Fruit fly (Drosophila melanogaster): ENCODE data around the gene fig.

Gene fig

dm6 chr3R:29775755-29776686 is 4.2 kb downstream of the fig start:
- TF ChIP-seq Sin3A (optimal IDR thresholded peaks at IDR 0.05) (no peak), psq (optimal IDR thresholded peaks at IDR 0.05) (no peak), Myc (optimal IDR thresholded peaks at IDR 0.05) (no peak), insv (optimal IDR thresholded peaks at IDR 0.05) (no peak), ttk (optimal IDR thresholded peaks at IDR 0.05) (no peak), h (optimal IDR thresholded peaks at IDR 0.05) (no peak)

dm6 chr3R:29774360-29775193 is 5.7 kb downstream of the fig start:
- no peak for TF ChIP-seq ttk (optimal IDR thresholded peaks at IDR 0.05)
- TF ChIP-seq Myc (optimal IDR thresholded peaks at IDR 0.05) = no peak

- peak; percentile 61 for TF ChIP-seq psq (optimal IDR thresholded peaks at IDR 0.05)
- TF ChIP-seq Myc (optimal IDR thresholded peaks at IDR 0.05) = no peak
These were observed 6.4 kb downstream of the fig start for dm6 chr3R:29773833-29774324.

dm6 chr3R:29772795-29773331 is 7.4 kb downstream of the fig start:
- no peak for TF ChIP-seq h (optimal IDR thresholded peaks at IDR 0.05)

- TF ChIP-seq h (optimal IDR thresholded peaks at IDR 0.05) (no peak), psq (optimal IDR thresholded peaks at IDR 0.05) (peak; percentile 99)
These were observed 8.0 kb downstream of the fig start for dm6 chr3R:29772090-29772794.

dm6 chr3R:29771645-29772089 is 8.6 kb downstream of the fig start:
- TF ChIP-seq insv (optimal IDR thresholded peaks at IDR 0.05) = no peak
- TF ChIP-seq psq (optimal IDR thresholded peaks at IDR 0.05) = no peak
- no peak for TF ChIP-seq ttk (optimal IDR thresholded peaks at IDR 0.05)
- TF ChIP-seq Myc (optimal IDR thresholded peaks at IDR 0.05) = no peak
- TF ChIP-seq h (optimal IDR thresholded peaks at IDR 0.05) = no peak
- no peak for TF ChIP-seq Sin3A (optimal IDR thresholded peaks at IDR 0.05)

- no peak for TF ChIP-seq Myc (optimal IDR thresholded peaks at IDR 0.05)
- TF ChIP-seq insv (optimal IDR thresholded peaks at IDR 0.05) = no peak
- no peak for TF ChIP-seq ttk (optimal IDR thresholded peaks at IDR 0.05)
- TF ChIP-seq Sin3A (optimal IDR thresholded peaks at IDR 0.05) = no peak
- no peak for TF ChIP-seq h (optimal IDR thresholded peaks at IDR 0.05)
- TF ChIP-seq psq (optimal IDR thresholded peaks at IDR 0.05) = no peak
These were observed 9.3 kb downstream of the fig start for dm6 chr3R:29770930-29771329.

dm6 chr3R:29767236-29767635 is 13.0 kb downstream of the fig start:
- TF ChIP-seq Sin3A (optimal IDR thresholded peaks at IDR 0.05) = no peak

- TF ChIP-seq Myc (optimal IDR thresholded peaks at IDR 0.05) (no peak), psq (optimal IDR thresholded peaks at IDR 0.05) (no peak), Sin3A (optimal IDR thresholded peaks at IDR 0.05) (no peak), ttk (optimal IDR thresholded peaks at IDR 0.05) (no peak), insv (optimal IDR thresholded peaks at IDR 0.05) (no peak), h (optimal IDR thresholded peaks at IDR 0.05) (no peak)
These were observed 14.8 kb downstream of the fig start, which contains the start of gene kay for dm6 chr3R:29765267-29766095. kay (plus strand) TSS chr3R:29765995.

dm6 chr3R:29764249-29765042 is 15.8 kb downstream of the fig start:
- TF ChIP-seq ttk (optimal IDR thresholded peaks at IDR 0.05) (no peak), Myc (optimal IDR thresholded peaks at IDR 0.05) (no peak), h (optimal IDR thresholded peaks at IDR 0.05) (no peak), insv (optimal IDR thresholded peaks at IDR 0.05) (no peak), psq (optimal IDR thresholded peaks at IDR 0.05) (no peak), Sin3A (optimal IDR thresholded peaks at IDR 0.05) (no peak)

- TF ChIP-seq psq (optimal IDR thresholded peaks at IDR 0.05) = no peak
- TF ChIP-seq h (optimal IDR thresholded peaks at IDR 0.05) = no peak
- no peak for TF ChIP-seq Sin3A (optimal IDR thresholded peaks at IDR 0.05)
- no peak for TF ChIP-seq Myc (optimal IDR thresholded peaks at IDR 0.05)
- TF ChIP-seq insv (optimal IDR thresholded peaks at IDR 0.05) = no peak
- no peak for TF ChIP-seq ttk (optimal IDR thresholded peaks at IDR 0.05)
These were observed 16.4 kb downstream of the fig start for dm6 chr3R:29763804-29764203.

Data from Kc167 (cell line).